Worm (Caenorhabditis elegans): Measurements from ENCODE around the gene C55C3.1.

Gene C55C3.1

ce11 chrIV:5744114-5744513 lies 35.2 kb downstream of the C55C3.1 start, which contains the start of gene C45E5.1:
TSS of gene C45E5.1 (plus strand) at chrIV:5744403.
- TF ChIP-seq mdt-29 (GFP tag; IDR thresholded peaks at IDR 0.05) (no peak), ceh-62 (tag; optimal IDR thresholded peaks at IDR 0.05) (no peak), unc-39 (tag; optimal IDR thresholded peaks at IDR 0.05) (no peak), ZK337.2 (GFP tag; IDR thresholded peaks at IDR 0.05) (no peak), lsy-2 (tag; optimal IDR thresholded peaks at IDR 0.05) (no peak), lin-29 (GFP tag; IDR thresholded peaks at IDR 0.05) (no peak), nhr-25 (tag; optimal IDR thresholded peaks at IDR 0.05; ENCODE audit: borderline replicate concordance, insufficient read depth) (no peak), T26A8.4 (GFP tag; IDR thresholded peaks at IDR 0.05) (no peak), lin-39 (tag; optimal IDR thresholded peaks at IDR 0.05) (no peak), hif-1 (tag; optimal IDR thresholded peaks at IDR 0.05) (no peak), F37D6.2 (tag; optimal IDR thresholded peaks at IDR 0.05) (no peak), lin-15B (tag; optimal IDR thresholded peaks at IDR 0.05) (no peak), F44E2.7 (GFP tag; IDR thresholded peaks at IDR 0.05) (no peak), ceh-20 (GFP tag; IDR thresholded peaks at IDR 0.05) (no peak), spr-1 (tag; optimal IDR thresholded peaks at IDR 0.05) (no peak), zip-2 (tag; optimal IDR thresholded peaks at IDR 0.05) (no peak), daf-12 (tag; optimal IDR thresholded peaks at IDR 0.05) (no peak), egl-27 (tag; optimal IDR thresholded peaks at IDR 0.05) (no peak), mxl-3 (GFP tag; optimal IDR thresholded peaks at IDR 0.05) (no peak), nhr-42 (GFP tag; IDR thresholded peaks at IDR 0.05) (no peak), ama-1 (optimal IDR thresholded peaks at IDR 0.05) (no peak), ces-1 (GFP tag; optimal IDR thresholded peaks at IDR 0.05) (no peak), mes-2 (tag; optimal IDR thresholded peaks at IDR 0.05; ENCODE audit: poor library complexity, severe bottlenecking) (no peak), dve-1 (tag; optimal IDR thresholded peaks at IDR 0.05; ENCODE audit: insufficient read depth) (peak; percentile 17), jun-1 (tag; optimal IDR thresholded peaks at IDR 0.05) (no peak), nhr-77 (tag; optimal IDR thresholded peaks at IDR 0.05) (peak; percentile 10), dmd-6 (GFP tag; IDR thresholded peaks at IDR 0.05) (peak; percentile 40; the same call in 1 of the 2 replicates), pqm-1 (tag; optimal IDR thresholded peaks at IDR 0.05) (peak; percentile 2), madf-5 (GFP tag; IDR thresholded peaks at IDR 0.05) (no peak), nhr-102 (tag; optimal IDR thresholded peaks at IDR 0.05) (no peak), nhr-111 (GFP tag; optimal IDR thresholded peaks at IDR 0.05) (no peak), nhr-28 (tag; optimal IDR thresholded peaks at IDR 0.05) (peak; percentile 67), madf-9 (GFP tag; conservative IDR thresholded peaks at IDR 0.05) (no peak), skn-1 (tag; optimal IDR thresholded peaks at IDR 0.05) (no peak), daf-8 (GFP tag; IDR thresholded peaks at IDR 0.05) (no peak), mxl-2 (GFP tag; conservative IDR thresholded peaks at IDR 0.05) (no peak), daf-16 (GFP tag; optimal IDR thresholded peaks at IDR 0.05) (no peak), daf-16 (tag; optimal IDR thresholded peaks at IDR 0.05) (peak; percentile 56), egl-43 (GFP tag; IDR thresholded peaks at IDR 0.05) (no peak)

ce11 chrIV:5749874-5750273 lies 41.0 kb downstream of the C55C3.1 start:
- TF ChIP-seq mdl-1 (tag; optimal IDR thresholded peaks at IDR 0.05) (no peak), tra-1 (GFP tag; IDR thresholded peaks at IDR 0.05) (no peak), dmd-6 (GFP tag; IDR thresholded peaks at IDR 0.05) (peak; percentile 52), duxl-1 (tag; optimal IDR thresholded peaks at IDR 0.05; ENCODE audit: poor library complexity) (no peak), Y48G9A.11 (GFP tag; IDR thresholded peaks at IDR 0.05) (no peak), T20F7.1 (GFP tag; optimal IDR thresholded peaks at IDR 0.05) (no peak), snpc-1.2 (GFP tag; IDR thresholded peaks at IDR 0.05) (no peak), hlh-11 (tag; optimal IDR thresholded peaks at IDR 0.05) (peak; percentile 33), hif-1 (tag; optimal IDR thresholded peaks at IDR 0.05) (peak in 1 of 2 experiments; percentile 39), unc-62 (GFP tag; optimal IDR thresholded peaks at IDR 0.05 in 1 of 2) (peak in 1 of 2 experiments; percentile 82), unc-62 (tag; optimal IDR thresholded peaks at IDR 0.05) (no peak), nhr-76 (tag; optimal IDR thresholded peaks at IDR 0.05) (no peak), dve-1 (tag; optimal IDR thresholded peaks at IDR 0.05; ENCODE audit: insufficient read depth) (peak; percentile 53), hmg-1.1 (GFP tag; IDR thresholded peaks at IDR 0.05) (no peak), nhr-25 (tag; optimal IDR thresholded peaks at IDR 0.05; ENCODE audit: borderline replicate concordance, insufficient read depth) (peak; percentile 32), ceh-28 (tag; optimal IDR thresholded peaks at IDR 0.05) (no peak), ama-1 (optimal IDR thresholded peaks at IDR 0.05) (no peak), nhr-102 (tag; optimal IDR thresholded peaks at IDR 0.05) (no peak), nhr-6 (tag; optimal IDR thresholded peaks at IDR 0.05) (peak; percentile 31), arid-1 (GFP tag; conservative IDR thresholded peaks at IDR 0.05) (no peak)
